Fruit fly (Drosophila melanogaster) whole organism, wandering third instar larva: ENCODE measurements around the gene CG13694.

ENCODE experiments used
- Abd-B ChIP-seq: fragments of >200 bp; optimal IDR thresholded peaks from 2 replicates; lab custom pipeline; 2017; ENCODE audit warnings: missing biosample characterization, missing genetic modification characterization
- CG9705 ChIP-seq: fragments of 200-800 bp; sonication (Bioruptor generic); optimal IDR thresholded peaks from 2 replicates; lab custom pipeline; 2018; ENCODE audit warnings: missing biosample characterization, mild to moderate bottlenecking, missing genetic modification characterization
- N ChIP-seq: fragments of >200 bp; optimal IDR thresholded peaks from 2 replicates; lab custom pipeline; 2018; ENCODE audit warnings: missing biosample characterization, missing external identifiers, missing genetic modification characterization
- br ChIP-seq: fragments of 200-800 bp; sonication (Bioruptor generic); optimal IDR thresholded peaks from 2 replicates; lab custom pipeline; 2016; ENCODE audit warnings: missing biosample characterization, missing genetic modification characterization
- ey ChIP-seq: fragments of 200-800 bp; sonication (Bioruptor generic); optimal IDR thresholded peaks from 2 replicates; lab custom pipeline; 2016; ENCODE audit warnings: missing biosample characterization, missing genetic modification characterization
- fru ChIP-seq: fragments of 200-800 bp; sonication (Bioruptor generic); optimal IDR thresholded peaks from 3 replicates; lab custom pipeline; 2016; ENCODE audit warnings: missing biosample characterization, mild to moderate bottlenecking, missing genetic modification characterization

- TF ChIP-seq N (no peak), fru (no peak), CG9705 (no peak), ey (GFP tag; lab: Kevin White, UChicago) (no peak), br (GFP tag; lab: Kevin White, UChicago) (no peak), Abd-B (no peak)
Measured at dm6 chr2L:94639-95059, 21.6 kb downstream of the CG13694 start, which contains the start of gene Zir.
